Worm (Caenorhabditis elegans) whole organism, L2 larva: ENCODE results near the gene col-178.

Source experiments
- C34F6.9 ChIP-seq: fragments of 150-350 bp; optimal IDR thresholded peaks from 2 replicates; lab custom pipeline; 2014; ENCODE audit warnings: missing biosample characterization, missing genetic modification characterization
- F13H6.1 ChIP-seq: sonication (generic microtip); optimal IDR thresholded peaks from 2 replicates; lab custom pipeline; 2016; ENCODE audit warnings: missing genetic modification characterization, missing compliant biosample characterization
- R02D3.7 ChIP-seq: fragments of 150-350 bp; optimal IDR thresholded peaks from 2 replicates; lab custom pipeline; 2014; ENCODE audit warnings: missing biosample characterization, missing genetic modification characterization
- Y55F3AM.14 ChIP-seq: fragments of 200-800 bp; sonication (Bioruptor generic); optimal IDR thresholded peaks from 2 replicates; lab custom pipeline; 2018; ENCODE audit warnings: mild to moderate bottlenecking, missing genetic modification characterization, missing compliant biosample characterization
- ZK546.5 ChIP-seq: sonication (generic microtip); optimal IDR thresholded peaks from 2 replicates; lab custom pipeline; 2017; ENCODE audit warnings: missing biosample characterization, missing genetic modification characterization
- alr-1 ChIP-seq: fragments of 150-350 bp; optimal IDR thresholded peaks from 2 replicates; lab custom pipeline; 2014; ENCODE audit warnings: missing biosample characterization, missing genetic modification characterization
- aly-2 ChIP-seq: fragments of 150-350 bp; optimal IDR thresholded peaks from 2 replicates; lab custom pipeline; 2014; ENCODE audit warnings: missing biosample characterization, missing genetic modification characterization
- blmp-1 ChIP-seq: sonication (generic microtip); optimal IDR thresholded peaks from 2 replicates; lab custom pipeline; 2017; ENCODE audit warnings: missing genetic modification characterization, mild to moderate bottlenecking, missing compliant biosample characterization, antibody characterized with exemption, moderate library complexity; ENCODE audit not compliant: insufficient read depth
- ceh-82 ChIP-seq: fragments of 150-350 bp; optimal IDR thresholded peaks from 2 replicates; lab custom pipeline; 2014; ENCODE audit warnings: missing biosample characterization, missing genetic modification characterization
- crh-2 ChIP-seq: sonication (generic microtip); optimal IDR thresholded peaks from 2 replicates; lab custom pipeline; 2017; ENCODE audit warnings: missing biosample characterization, missing genetic modification characterization
- dmd-4 ChIP-seq: sonication (generic microtip); optimal IDR thresholded peaks from 2 replicates; lab custom pipeline; 2017; ENCODE audit warnings: missing biosample characterization, missing genetic modification characterization
- egl-27 ChIP-seq: sonication (generic microtip); optimal IDR thresholded peaks from 3 replicates; lab custom pipeline; 2017; ENCODE audit warnings: missing biosample characterization, missing genetic modification reagents, missing genetic modification characterization
- elt-1 ChIP-seq: fragments of 150-350 bp; optimal IDR thresholded peaks from 2 replicates; lab custom pipeline; 2014; ENCODE audit warnings: missing biosample characterization, missing genetic modification characterization
- lin-13 ChIP-seq: fragments of 150-350 bp; optimal IDR thresholded peaks from 2 replicates; lab custom pipeline; 2014; ENCODE audit warnings: missing biosample characterization, missing genetic modification reagents, missing genetic modification characterization
- lin-39 ChIP-seq: fragments of 150-350 bp; optimal IDR thresholded peaks from 2 replicates; lab custom pipeline; 2014; ENCODE audit warnings: missing biosample characterization, missing genetic modification reagents, missing genetic modification characterization
- lsy-2 ChIP-seq, 2 experiments: fragments of 150-350 bp in 1 of 2; sonication (generic microtip) in 1 of 2; optimal IDR thresholded peaks; 2 replicates each; lab custom pipeline; 2014 to 2017; ENCODE audit warnings: missing biosample characterization in 2 of 2, missing genetic modification characterization in 2 of 2
- mab-5 ChIP-seq: fragments of 150-350 bp; optimal IDR thresholded peaks from 2 replicates; lab custom pipeline; 2014; ENCODE audit warnings: missing biosample characterization, missing genetic modification characterization
- mbf-1 ChIP-seq: sonication (generic microtip); optimal IDR thresholded peaks from 2 replicates; lab custom pipeline; 2017; ENCODE audit warnings: missing biosample characterization, missing genetic modification characterization
- mdl-1 ChIP-seq, 2 experiments: fragments of 150-350 bp in 1 of 2; sonication (generic microtip) in 1 of 2; optimal IDR thresholded peaks; 2 replicates each; lab custom pipeline; 2017; ENCODE audit warnings: missing biosample characterization in 2 of 2, missing genetic modification characterization in 2 of 2
- nhr-10 ChIP-seq: sonication (generic microtip); optimal IDR thresholded peaks from 2 replicates; lab custom pipeline; 2017; ENCODE audit warnings: missing biosample characterization, missing genetic modification characterization
- nhr-11 ChIP-seq: fragments of 150-350 bp; optimal IDR thresholded peaks from 2 replicates; lab custom pipeline; 2014; ENCODE audit warnings: missing biosample characterization, missing genetic modification characterization
- nhr-12 ChIP-seq: fragments of 150-350 bp; optimal IDR thresholded peaks from 2 replicates; lab custom pipeline; 2014; ENCODE audit warnings: missing biosample characterization, missing genetic modification characterization
- nhr-129 ChIP-seq: fragments of 150-350 bp; optimal IDR thresholded peaks from 2 replicates; lab custom pipeline; 2014; ENCODE audit warnings: missing biosample characterization, missing genetic modification characterization
- nhr-23 ChIP-seq: fragments of 150-350 bp; optimal IDR thresholded peaks from 2 replicates; lab custom pipeline; 2014; ENCODE audit warnings: missing biosample characterization, missing genetic modification reagents, missing genetic modification characterization
- nhr-25 ChIP-seq: fragments of 150-350 bp; sonication (generic microtip); optimal IDR thresholded peaks from 3 replicates; lab custom pipeline; 2014; ENCODE audit warnings: missing biosample characterization, missing genetic modification characterization
- nhr-77 ChIP-seq: fragments of 150-350 bp; optimal IDR thresholded peaks from 2 replicates; lab custom pipeline; 2014; ENCODE audit warnings: missing biosample characterization, missing genetic modification characterization
- skn-1 ChIP-seq: sonication (generic microtip); optimal IDR thresholded peaks from 2 replicates; lab custom pipeline; 2017; ENCODE audit warnings: missing biosample characterization, missing genetic modification characterization
- sma-3 ChIP-seq: sonication (generic microtip); optimal IDR thresholded peaks from 2 replicates; lab custom pipeline; 2016; ENCODE audit warnings: missing genetic modification reagents, missing genetic modification characterization, missing compliant biosample characterization
- sma-9 ChIP-seq, 2 experiments: fragments of 150-350 bp in 1 of 2; sonication (generic microtip) in 1 of 2; optimal IDR thresholded peaks; 2 replicates each; lab custom pipeline; 2014 to 2016; ENCODE audit warnings: missing genetic modification characterization in 2 of 2, mild to moderate bottlenecking in 1 of 2, missing biosample characterization in 1 of 2, missing compliant biosample characterization in 1 of 2, missing genetic modification reagents in 1 of 2, moderate library complexity in 1 of 2
- snpc-4 ChIP-seq: fragments of 150-350 bp; optimal IDR thresholded peaks from 2 replicates; lab custom pipeline; 2014; ENCODE audit warnings: missing biosample characterization, missing genetic modification characterization
- unc-39 ChIP-seq: fragments of 150-350 bp; optimal IDR thresholded peaks from 2 replicates; lab custom pipeline; 2014; ENCODE audit warnings: missing biosample characterization, missing genetic modification characterization
- unc-55 ChIP-seq: fragments of 150-350 bp; sonication (generic microtip); optimal IDR thresholded peaks from 3 replicates; lab custom pipeline; 2014; ENCODE audit warnings: missing biosample characterization, missing genetic modification reagents, missing genetic modification characterization
- zag-1 ChIP-seq: fragments of 150-350 bp; optimal IDR thresholded peaks from 2 replicates; lab custom pipeline; 2014; ENCODE audit warnings: missing biosample characterization, missing genetic modification characterization
- ztf-11 ChIP-seq: sonication (generic microtip); optimal IDR thresholded peaks from 2 replicates; lab custom pipeline; 2017; ENCODE audit warnings: missing biosample characterization, missing genetic modification characterization
- ztf-4 ChIP-seq: fragments of 150-350 bp; optimal IDR thresholded peaks from 2 replicates; lab custom pipeline; 2014; ENCODE audit warnings: missing biosample characterization, missing genetic modification characterization

The col-178 gene

DNA sequence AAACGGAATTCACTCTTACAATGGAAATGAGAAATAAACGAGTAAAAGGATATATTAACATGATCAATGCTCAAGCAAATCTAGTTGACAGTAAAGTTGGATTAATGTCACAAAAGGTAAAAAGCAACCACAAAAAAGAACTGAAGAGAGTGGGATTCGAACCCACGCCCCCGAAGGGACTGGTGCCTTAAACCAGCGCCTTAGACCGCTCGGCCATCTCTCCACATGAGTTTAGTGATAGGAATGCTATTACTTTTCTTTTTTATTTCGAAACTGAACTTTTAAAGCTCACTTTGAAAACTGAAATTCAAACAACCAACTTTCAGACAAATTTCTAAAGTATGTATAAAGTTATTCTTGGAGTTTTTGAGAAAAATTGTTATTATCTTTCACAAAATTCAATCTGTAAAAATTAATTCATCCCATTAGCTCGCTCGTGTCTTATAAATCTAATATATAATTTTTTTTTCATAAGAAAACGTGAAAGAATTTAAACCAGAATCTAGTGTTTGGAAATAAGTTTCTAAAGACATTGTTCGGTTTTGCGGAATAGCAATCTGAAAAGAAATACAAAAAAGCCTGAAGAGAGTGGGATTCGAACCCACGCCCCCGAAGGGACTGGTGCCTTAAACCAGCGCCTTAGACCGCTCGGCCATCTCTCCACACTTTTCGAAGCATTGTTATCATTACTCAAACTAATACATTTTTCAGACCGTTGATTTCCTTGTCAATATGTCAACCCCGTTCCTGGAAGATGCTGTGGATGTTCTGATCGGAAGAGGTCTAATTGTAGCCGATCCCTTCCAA is 36.3 kb upstream of the col-178 start:
- TF ChIP-seq unc-55 (GFP tag; lab: Kevin White, UChicago), result no peak
- no peak for TF ChIP-seq ceh-82 (tag; lab: Kevin White, UChicago)
- no peak for TF ChIP-seq lin-13 (GFP tag; lab: Kevin White, UChicago)
- no peak for TF ChIP-seq dmd-4 (tag; lab: Kevin White, UChicago)
- TF ChIP-seq Y55F3AM.14, result no peak
- no peak for TF ChIP-seq nhr-25 (tag; lab: Kevin White, UChicago)
- TF ChIP-seq nhr-11 (tag; lab: Kevin White, UChicago), result no peak
- TF ChIP-seq skn-1, result no peak
- TF ChIP-seq zag-1 (tag; lab: Kevin White, UChicago), result no peak
- TF ChIP-seq mab-5 (tag; lab: Kevin White, UChicago), result no peak
- TF ChIP-seq sma-3 (GFP tag; lab: Kevin White, UChicago), result no peak
- no peak for TF ChIP-seq alr-1 (tag; lab: Kevin White, UChicago)
- TF ChIP-seq nhr-129, result no peak
- TF ChIP-seq aly-2, result no peak
- TF ChIP-seq nhr-12, result no peak
- TF ChIP-seq mdl-1 (tag; optimal IDR thresholded peaks at IDR 0.05; lab: Kevin White, UChicago), result no peak
- no peak for TF ChIP-seq blmp-1 (tag; lab: Kevin White, UChicago)
- no peak for TF ChIP-seq ztf-11 (tag; lab: Kevin White, UChicago)
- no peak for TF ChIP-seq egl-27 (tag; lab: Kevin White, UChicago)

DNA sequence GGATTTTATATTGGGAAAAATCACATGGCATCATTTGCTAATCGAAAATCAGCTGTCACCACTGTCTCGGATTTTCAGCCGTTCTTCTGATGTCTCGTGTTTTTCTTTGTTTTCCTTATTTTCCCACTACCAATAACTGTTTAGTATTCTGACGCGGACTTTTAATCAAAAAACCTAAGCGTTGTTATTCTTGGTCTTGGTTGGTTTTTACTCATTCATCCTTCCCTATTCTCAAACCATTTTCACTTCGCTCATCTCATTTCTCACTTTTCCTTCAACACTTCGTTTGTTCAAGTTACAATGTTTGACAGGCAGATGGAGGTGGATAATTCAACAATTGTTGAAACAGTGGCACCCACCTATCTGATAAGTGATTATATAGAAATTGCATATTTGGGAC is 20.7 kb upstream of the col-178 start, which contains the start of gene gnrr-6:
gnrr-6 (plus strand) TSS at position 301 of the 400 bp plus-strand sequence.
- TF ChIP-seq nhr-25 (tag; lab: Kevin White, UChicago) (no peak), mbf-1 (tag; lab: Kevin White, UChicago) (no peak), ZK546.5 (no peak), nhr-23 (no peak), unc-39 (no peak), F13H6.1 (tag; lab: Kevin White, UChicago) (no peak)

DNA sequence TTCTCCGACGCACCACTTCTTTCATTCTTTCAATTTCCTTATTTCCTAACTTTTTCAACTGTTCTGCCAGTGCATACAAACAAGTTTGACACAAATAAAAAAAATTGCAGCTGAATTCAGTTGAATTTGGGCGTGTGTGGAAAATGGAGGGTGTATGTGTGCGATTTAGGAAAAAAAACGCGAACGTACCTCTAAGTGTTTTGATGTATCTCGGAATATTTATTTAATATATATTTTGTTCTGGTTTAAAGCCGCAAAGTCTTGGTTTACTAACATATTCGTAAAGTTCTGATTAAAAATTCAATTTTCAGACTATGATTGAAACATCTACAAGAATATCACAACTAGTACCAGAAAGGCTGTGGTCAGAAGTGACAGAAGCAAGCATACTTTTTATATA is 13.8 kb upstream of the col-178 start, which contains the start of gene gnrr-7:
gnrr-7 (plus strand) TSS at position 301 of the 400 bp plus-strand sequence.
- no peak for TF ChIP-seq sma-3 (GFP tag; lab: Kevin White, UChicago)
- no peak for TF ChIP-seq crh-2
- no peak for TF ChIP-seq elt-1 (tag; lab: Kevin White, UChicago)
- TF ChIP-seq F13H6.1 (tag; lab: Kevin White, UChicago), result no peak
- TF ChIP-seq C34F6.9 (tag; lab: Kevin White, UChicago), result no peak
- TF ChIP-seq nhr-12, result no peak
- no peak for TF ChIP-seq aly-2
- TF ChIP-seq ceh-82 (tag; lab: Kevin White, UChicago), result no peak
- no peak for TF ChIP-seq zag-1 (tag; lab: Kevin White, UChicago)
- TF ChIP-seq snpc-4, result no peak
- TF ChIP-seq sma-9 (GFP tag; optimal IDR thresholded peaks at IDR 0.05; lab: Kevin White, UChicago), result no peak
- TF ChIP-seq sma-9 (tag; optimal IDR thresholded peaks at IDR 0.05; lab: Kevin White, UChicago), result no peak
- no peak for TF ChIP-seq Y55F3AM.14
- TF ChIP-seq nhr-10 (tag; lab: Kevin White, UChicago), result no peak
- no peak for TF ChIP-seq lsy-2 (tag; optimal IDR thresholded peaks at IDR 0.05; lab: Kevin White, UChicago)
- no peak for TF ChIP-seq R02D3.7
- no peak for TF ChIP-seq nhr-11 (tag; lab: Kevin White, UChicago)
- TF ChIP-seq nhr-129, result no peak
- no peak for TF ChIP-seq lin-39 (tag; lab: Kevin White, UChicago)
- TF ChIP-seq ztf-4 (tag; lab: Kevin White, UChicago), result no peak

DNA sequence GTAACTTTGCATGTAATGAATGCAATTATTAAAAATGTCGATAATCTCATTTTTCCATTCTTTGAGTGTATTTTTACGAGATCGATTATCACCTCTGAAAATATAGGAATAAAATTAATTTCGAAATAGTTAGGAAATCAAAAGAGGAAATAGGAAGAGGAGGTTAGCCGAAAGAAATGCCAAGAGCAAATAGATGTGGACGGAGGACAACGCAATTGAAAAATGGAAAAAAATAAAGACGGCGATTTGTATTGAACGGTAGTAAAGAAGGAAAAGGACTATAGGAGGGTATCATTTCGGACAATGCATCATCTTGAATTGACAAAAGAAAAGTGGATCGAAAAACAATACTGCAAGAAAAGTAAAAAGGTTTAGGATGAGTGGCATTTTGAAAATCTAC is 9.7 kb upstream of the col-178 start, which contains the start of gene F13D2.1:
F13D2.1 (minus strand) TSS at position 101 of the 400 bp plus-strand sequence.
- TF ChIP-seq lsy-2 (tag; optimal IDR thresholded peaks at IDR 0.05; lab: Kevin White, UChicago), result no peak
- TF ChIP-seq unc-39, result no peak
- no peak for TF ChIP-seq nhr-77 (tag; lab: Kevin White, UChicago)
- TF ChIP-seq sma-3 (GFP tag; lab: Kevin White, UChicago), result no peak
